Fruit fly (Drosophila melanogaster) whole organism, embryonic: ENCODE results near the gene Drsl4.

Experiments
- C15 ChIP-seq: fragments of 200-800 bp; sonication (Bioruptor generic); IDR thresholded peaks from 3 replicates; pipeline ENCODE4 v1.3.6; 2022; ENCODE audit warnings: missing biosample characterization, missing genetic modification characterization
- CG12236 ChIP-seq: fragments of 200-800 bp; sonication (Bioruptor generic); optimal IDR thresholded peaks from 2 replicates; lab custom pipeline; 2016; ENCODE audit warnings: missing biosample characterization, missing genetic modification characterization
- CG12391 ChIP-seq: fragments of 200-800 bp; sonication (Bioruptor generic); optimal IDR thresholded peaks from 3 replicates; lab custom pipeline; 2018; ENCODE audit warnings: missing biosample characterization, mild to moderate bottlenecking, missing genetic modification characterization, moderate library complexity
- CG13424 ChIP-seq: fragments of 200-800 bp; sonication (Bioruptor generic); optimal IDR thresholded peaks from 2 replicates; lab custom pipeline; 2019; ENCODE audit warnings: missing biosample characterization, mild to moderate bottlenecking, missing genetic modification characterization, moderate library complexity
- CG14441 ChIP-seq: fragments of 200-800 bp; sonication (Bioruptor generic); IDR thresholded peaks from 2 replicates; pipeline ENCODE4 v1.3.6; 2022; ENCODE audit warnings: missing biosample characterization, missing genetic modification characterization
- CG15696 ChIP-seq: fragments of 200-800 bp; sonication (Bioruptor generic); optimal IDR thresholded peaks from 2 replicates; lab custom pipeline; 2019; ENCODE audit warnings: missing biosample characterization, mild to moderate bottlenecking, missing genetic modification characterization, moderate library complexity
- CG16779 ChIP-seq: fragments of 200-800 bp; sonication (Bioruptor generic); IDR thresholded peaks from 2 replicates; pipeline ENCODE4 v1.3.6; 2022; ENCODE audit warnings: missing biosample characterization, missing genetic modification characterization
- CG16813 ChIP-seq: fragments of 200-800 bp; sonication (Bioruptor generic); IDR thresholded peaks from 3 replicates; pipeline ENCODE4 v1.3.6; 2022; ENCODE audit warnings: missing biosample characterization, missing genetic modification characterization; ENCODE audit not compliant: partially characterized antibody
- CG17359 ChIP-seq: fragments of 200-800 bp; sonication (Bioruptor generic); optimal IDR thresholded peaks from 3 replicates; lab custom pipeline; 2018; ENCODE audit warnings: missing biosample characterization, mild to moderate bottlenecking, missing genetic modification characterization, moderate library complexity
- CG18764 ChIP-seq: fragments of 200-800 bp; sonication (Bioruptor generic); optimal IDR thresholded peaks from 3 replicates; lab custom pipeline; 2016; ENCODE audit warnings: missing biosample characterization, missing genetic modification characterization
- CG30403 ChIP-seq: fragments of 200-800 bp; sonication (Bioruptor generic); optimal IDR thresholded peaks from 3 replicates; lab custom pipeline; 2016; ENCODE audit warnings: missing biosample characterization, missing genetic modification characterization
- CG30431 ChIP-seq: fragments of 200-800 bp; sonication (Bioruptor generic); optimal IDR thresholded peaks from 2 replicates; lab custom pipeline; 2017; ENCODE audit warnings: missing biosample characterization, missing genetic modification characterization
- CG31388 ChIP-seq: fragments of 200-800 bp; sonication (Bioruptor generic); optimal IDR thresholded peaks from 2 replicates; lab custom pipeline; 2016; ENCODE audit warnings: missing biosample characterization, missing genetic modification characterization
- CG3163 ChIP-seq: fragments of 200-800 bp; sonication (Bioruptor generic); optimal IDR thresholded peaks from 3 replicates; lab custom pipeline; 2016; ENCODE audit warnings: missing biosample characterization, missing genetic modification characterization
- CG4730 ChIP-seq: fragments of 200-800 bp; sonication (Bioruptor generic); IDR thresholded peaks from 2 replicates; pipeline ENCODE4 v1.3.6; 2022; ENCODE audit warnings: missing biosample characterization, missing genetic modification characterization
- CG6689 ChIP-seq: fragments of 200-800 bp; sonication (Bioruptor generic); IDR thresholded peaks from 2 replicates; pipeline ENCODE4 v1.3.6; 2022; ENCODE audit warnings: missing biosample characterization, missing genetic modification characterization
- CG9215 ChIP-seq: fragments of 200-800 bp; sonication (Bioruptor generic); IDR thresholded peaks from 2 replicates; pipeline ENCODE4 v1.3.6; 2022; ENCODE audit warnings: missing biosample characterization, missing genetic modification characterization
- Ets65A ChIP-seq: fragments of 200-800 bp; sonication (Bioruptor generic); peaks from one replicate; lab custom pipeline; 2016; ENCODE audit warnings: missing biosample characterization, missing genetic modification characterization
- Gsc ChIP-seq: fragments of 200-800 bp; sonication (Bioruptor generic); IDR thresholded peaks from 2 replicates; pipeline ENCODE4 v1.3.6; 2022; ENCODE audit warnings: missing biosample characterization, missing genetic modification characterization
- HLH3B ChIP-seq: fragments of 200-800 bp; sonication (Bioruptor generic); IDR thresholded peaks from 2 replicates; pipeline ENCODE4 v1.3.6; 2022; ENCODE audit warnings: missing biosample characterization, missing genetic modification characterization
- Jarid2 ChIP-seq: fragments of 200-800 bp; sonication (Bioruptor generic); optimal IDR thresholded peaks from 3 replicates; lab custom pipeline; 2017; ENCODE audit warnings: mild to moderate bottlenecking, missing biosample characterization, missing genetic modification reagents, missing genetic modification characterization
- Lhr ChIP-seq: fragments of 200-800 bp; sonication (Bioruptor generic); optimal IDR thresholded peaks from 3 replicates; lab custom pipeline; 2017; ENCODE audit warnings: mild to moderate bottlenecking, missing biosample characterization, missing genetic modification reagents, missing genetic modification characterization
- Max ChIP-seq: fragments of 200-800 bp; sonication (Bioruptor generic); optimal IDR thresholded peaks from 2 replicates; lab custom pipeline; 2016; ENCODE audit warnings: missing biosample characterization, mild to moderate bottlenecking, missing genetic modification characterization
- NC2β ChIP-seq: fragments of 200-800 bp; sonication (Bioruptor generic); optimal IDR thresholded peaks from 2 replicates; lab custom pipeline; 2016; ENCODE audit warnings: missing biosample characterization, missing genetic modification characterization
- NFAT ChIP-seq: fragments of 200-800 bp; sonication (Bioruptor generic); IDR thresholded peaks from 2 replicates; pipeline ENCODE4 v1.3.6; 2022; ENCODE audit warnings: missing biosample characterization, missing genetic modification characterization
- NK7.1 ChIP-seq: fragments of 200-800 bp; sonication (Bioruptor generic); optimal IDR thresholded peaks from 3 replicates; lab custom pipeline; 2016; ENCODE audit warnings: missing biosample characterization, missing genetic modification characterization
- Nf-YB ChIP-seq: fragments of 200-800 bp; sonication (Bioruptor generic); optimal IDR thresholded peaks from 3 replicates; lab custom pipeline; 2019; ENCODE audit warnings: missing biosample characterization, mild to moderate bottlenecking, missing genetic modification characterization, moderate library complexity
- PHDP ChIP-seq: fragments of 200-800 bp; sonication (Bioruptor generic); optimal IDR thresholded peaks from 3 replicates; lab custom pipeline; 2018; ENCODE audit warnings: missing biosample characterization, mild to moderate bottlenecking, missing genetic modification characterization, moderate library complexity
- TFAM ChIP-seq: fragments of 200-800 bp; sonication (Bioruptor generic); optimal IDR thresholded peaks from 2 replicates; lab custom pipeline; 2017; ENCODE audit warnings: missing biosample characterization, missing genetic modification characterization, inconsistent platforms
- Trl ChIP-seq, 3 experiments: fragments of >200 bp in 2 of 3; fragments of 200-800 bp in 1 of 3; sonication (Bioruptor generic) in 1 of 3; optimal IDR thresholded peaks; 2 replicates in 1 of 3; 3 replicates in 2 of 3; lab custom pipeline; 2016 to 2017; ENCODE audit warnings: missing biosample characterization in 1 of 3, missing genetic modification characterization in 1 of 3
- abd-A ChIP-seq: fragments of 200-800 bp; sonication (Bioruptor generic); optimal IDR thresholded peaks from 3 replicates; lab custom pipeline; 2019; ENCODE audit warnings: missing biosample characterization, mild to moderate bottlenecking, missing genetic modification characterization, moderate library complexity
- ap ChIP-seq: fragments of 200-800 bp; sonication (Bioruptor generic); IDR thresholded peaks from 2 replicates; pipeline ENCODE4 v1.3.6; 2022; ENCODE audit warnings: missing biosample characterization, missing genetic modification characterization
- ara ChIP-seq: fragments of 200-800 bp; sonication (Bioruptor generic); IDR thresholded peaks from 2 replicates; pipeline ENCODE4 v1.3.6; 2022; ENCODE audit warnings: missing biosample characterization, missing genetic modification characterization
- caup ChIP-seq: fragments of 200-800 bp; sonication (Bioruptor generic); optimal IDR thresholded peaks from 3 replicates; lab custom pipeline; 2017; ENCODE audit warnings: missing biosample characterization, mild to moderate bottlenecking, missing genetic modification characterization, moderate library complexity; ENCODE audit not compliant: severe bottlenecking
- chn ChIP-seq: fragments of 200-800 bp; sonication (Bioruptor generic); optimal IDR thresholded peaks from 2 replicates; lab custom pipeline; 2016; ENCODE audit warnings: missing biosample characterization, missing genetic modification characterization
- dan ChIP-seq: fragments of 200-800 bp; sonication (Bioruptor generic); IDR thresholded peaks from 2 replicates; pipeline ENCODE4 v1.3.6; 2022; ENCODE audit warnings: missing biosample characterization, missing genetic modification characterization
- disco-r ChIP-seq: fragments of 200-800 bp; sonication (Bioruptor generic); optimal IDR thresholded peaks from 2 replicates; lab custom pipeline; 2016; ENCODE audit warnings: missing biosample characterization, missing genetic modification characterization
- dysf ChIP-seq: fragments of 200-800 bp; sonication (Bioruptor generic); IDR thresholded peaks from 3 replicates; pipeline ENCODE4 v1.3.6; 2022; ENCODE audit warnings: missing biosample characterization, missing genetic modification characterization
- ems ChIP-seq: fragments of 200-800 bp; sonication (Bioruptor generic); optimal IDR thresholded peaks from 3 replicates; lab custom pipeline; 2016; ENCODE audit warnings: missing biosample characterization, missing genetic modification characterization
- hb ChIP-seq: fragments of 200-800 bp; sonication (Bioruptor generic); IDR thresholded peaks from 3 replicates; pipeline ENCODE4 v1.3.6; 2022; ENCODE audit warnings: missing biosample characterization, missing genetic modification characterization; ENCODE audit not compliant: partially characterized antibody
- hkb ChIP-seq, 2 experiments: fragments of 200-800 bp in 1 of 2; fragments of >200 bp in 1 of 2; sonication (Bioruptor generic) in 1 of 2; IDR thresholded peaks in 1 of 2; optimal IDR thresholded peaks in 1 of 2; 2 replicates each; pipeline versions ENCODE4 v1.3.6 to Lab custom; 2017 to 2022; ENCODE audit warnings: missing biosample characterization in 1 of 2, missing genetic modification characterization in 1 of 2
- lbe ChIP-seq: fragments of 200-800 bp; sonication (Bioruptor generic); optimal IDR thresholded peaks from 2 replicates; lab custom pipeline; 2016; ENCODE audit warnings: missing biosample characterization, mild to moderate bottlenecking, missing genetic modification characterization
- peb ChIP-seq: fragments of 200-800 bp; sonication (Bioruptor generic); IDR thresholded peaks from 2 replicates; pipeline ENCODE4 v1.3.6; 2022; ENCODE audit warnings: missing biosample characterization, missing genetic modification characterization
- ro ChIP-seq: fragments of 200-800 bp; sonication (Bioruptor generic); IDR thresholded peaks from 2 replicates; pipeline ENCODE4 v1.3.6; 2022; ENCODE audit warnings: missing biosample characterization, missing genetic modification characterization
- salm ChIP-seq: fragments of 200-800 bp; sonication (Bioruptor generic); optimal IDR thresholded peaks from 2 replicates; lab custom pipeline; 2018; ENCODE audit warnings: missing biosample characterization, mild to moderate bottlenecking, missing genetic modification characterization
- sc ChIP-seq, 3 experiments: fragments of >200 bp in 2 of 3; fragments of 200-800 bp in 1 of 3; sonication (Bioruptor generic) in 1 of 3; optimal IDR thresholded peaks; 2 replicates in 2 of 3; 3 replicates in 1 of 3; lab custom pipeline; 2017; ENCODE audit warnings: mild to moderate bottlenecking in 1 of 3, missing biosample characterization in 1 of 3, missing genetic modification characterization in 1 of 3, missing genetic modification reagents in 1 of 3
- sug ChIP-seq: fragments of 200-800 bp; optimal IDR thresholded peaks from 2 replicates; lab custom pipeline; 2019; ENCODE audit warnings: missing biosample characterization, mild to moderate bottlenecking, missing genetic modification characterization, moderate library complexity
- tup ChIP-seq: fragments of 200-800 bp; sonication (Bioruptor generic); optimal IDR thresholded peaks from 2 replicates; lab custom pipeline; 2016; ENCODE audit warnings: missing biosample characterization, mild to moderate bottlenecking, missing genetic modification characterization, moderate library complexity
- vvl ChIP-seq: fragments of 200-800 bp; sonication (Bioruptor generic); IDR thresholded peaks from 2 replicates; pipeline ENCODE4 v1.3.6; 2022; ENCODE audit warnings: missing biosample characterization, missing genetic modification characterization
- zen2 ChIP-seq: fragments of 200-800 bp; sonication (Bioruptor generic); IDR thresholded peaks from 3 replicates; pipeline ENCODE4 v1.3.6; 2022; ENCODE audit warnings: missing biosample characterization, missing genetic modification characterization; ENCODE audit not compliant: partially characterized antibody

The Drsl4 gene

dm6 chr3L:3300345-3300744, 15.1 kb upstream of the Drsl4 start (continued):
- TF ChIP-seq sc (optimal IDR thresholded peaks at IDR 0.05; lab: Kevin White, UChicago) (no peak), sc (GFP tag; optimal IDR thresholded peaks at IDR 0.05; lab: Kevin White, UChicago) (peak; percentile 4), ara (GFP tag; lab: Robert Waterston, UW) (peak; percentile 71), CG30431 (GFP tag; lab: Kevin White, UChicago) (peak; percentile 16), CG4730 (GFP tag; lab: Robert Waterston, UW) (peak; percentile 65), salm (tag; lab: Kevin White, UChicago) (peak; percentile 39), CG13424 (peak; percentile 55), hkb (optimal IDR thresholded peaks at IDR 0.05; lab: Kevin White, UChicago) (no peak), hkb (GFP tag; IDR thresholded peaks at IDR 0.05; lab: Robert Waterston, UW) (peak; percentile 89), Jarid2 (GFP tag; lab: Kevin White, UChicago) (no peak), PHDP (no peak), ro (peak; percentile 45; the same call in 1 of the 2 replicates), CG9215 (no peak; the same call in 1 of the 2 replicates), hb (GFP tag; lab: Robert Waterston, UW) (no peak), CG16813 (GFP tag; lab: Robert Waterston, UW) (no peak), HLH3B (peak; percentile 76), Lhr (no peak), Trl (optimal IDR thresholded peaks at IDR 0.05; lab: Kevin White, UChicago) (no peak), Trl (GFP tag; optimal IDR thresholded peaks at IDR 0.05; lab: Kevin White, UChicago) (peak; percentile 3), CG18764 (GFP tag; lab: Kevin White, UChicago) (peak; percentile 40), NK7.1 (GFP tag; lab: Kevin White, UChicago) (peak; percentile 30), NFAT (GFP tag; lab: Robert Waterston, UW) (no peak), CG12236 (no peak), CG16779 (GFP tag; lab: Robert Waterston, UW) (no peak), Ets65A (peak; percentile 60), disco-r (GFP tag; lab: Kevin White, UChicago) (peak; percentile 2), peb (GFP tag; lab: Robert Waterston, UW) (0 out of 2 replicates have a peak, but pooled peaks have one; percentile 10), NC2β (GFP tag; lab: Kevin White, UChicago) (no peak), caup (GFP tag; lab: Kevin White, UChicago) (peak; percentile 28), CG14441 (peak; percentile 55), zen2 (no peak), CG30403 (GFP tag; lab: Kevin White, UChicago) (peak; percentile 55), ap (GFP tag; lab: Robert Waterston, UW) (peak; percentile 61), CG6689 (GFP tag; lab: Robert Waterston, UW) (peak; percentile 77), abd-A (tag; lab: Kevin White, UChicago) (no peak), CG15696 (tag; lab: Kevin White, UChicago) (no peak), chn (GFP tag; lab: Kevin White, UChicago) (peak; percentile 15), TFAM (GFP tag; lab: Kevin White, UChicago) (no peak), CG17359 (tag; lab: Kevin White, UChicago) (peak; percentile 84), dysf (GFP tag; lab: Robert Waterston, UW) (peak; percentile 63), ems (peak; percentile 8), Max (GFP tag; lab: Kevin White, UChicago) (peak; percentile 41), Nf-YB (GFP tag; lab: Kevin White, UChicago) (no peak), CG3163 (GFP tag; lab: Kevin White, UChicago) (no peak), lbe (GFP tag; lab: Kevin White, UChicago) (no peak), sug (tag; lab: Kevin White, UChicago) (no peak), tup (GFP tag; lab: Kevin White, UChicago) (no peak), Gsc (GFP tag; lab: Robert Waterston, UW) (0 out of 2 replicates have a peak, but pooled peaks have one; percentile 39), CG12391 (peak; percentile 61), dan (GFP tag; lab: Robert Waterston, UW) (no peak), CG31388 (GFP tag; lab: Kevin White, UChicago) (no peak), C15 (0 out of 3 replicates have a peak, but pooled peaks have one; percentile 55), vvl (GFP tag; lab: Robert Waterston, UW) (peak; percentile 85)
